Fruit fly (Drosophila melanogaster) whole organism, embryonic: Measurements from ENCODE around the gene ebd1.

Source experiments
- Ada2b ChIP-seq: fragments of 200-800 bp; sonication (Bioruptor generic); IDR thresholded peaks from 2 replicates; pipeline ENCODE4 v1.3.6; 2022; ENCODE audit warnings: missing biosample characterization, missing genetic modification characterization
- Bdp1 ChIP-seq: fragments of 200-800 bp; sonication (Bioruptor generic); optimal IDR thresholded peaks from 3 replicates; lab custom pipeline; 2016; ENCODE audit warnings: missing biosample characterization, missing genetic modification characterization
- CG10959 ChIP-seq: fragments of 200-800 bp; sonication (Bioruptor generic); IDR thresholded peaks from 2 replicates; pipeline ENCODE4 v1.3.6; 2022; ENCODE audit warnings: missing biosample characterization, missing genetic modification characterization
- CG14050 ChIP-seq: fragments of 200-800 bp; sonication (Bioruptor generic); IDR thresholded peaks from 3 replicates; pipeline ENCODE4 v1.3.6; 2022; ENCODE audit warnings: missing biosample characterization, missing genetic modification characterization
- CG16779 ChIP-seq: fragments of 200-800 bp; sonication (Bioruptor generic); IDR thresholded peaks from 2 replicates; pipeline ENCODE4 v1.3.6; 2022; ENCODE audit warnings: missing biosample characterization, missing genetic modification characterization
- CG16863 ChIP-seq: fragments of 200-800 bp; sonication (Bioruptor generic); optimal IDR thresholded peaks from 3 replicates; lab custom pipeline; 2016; ENCODE audit warnings: missing biosample characterization, missing genetic modification characterization
- CG17829 ChIP-seq: fragments of 200-800 bp; optimal IDR thresholded peaks from 2 replicates; lab custom pipeline; 2019; ENCODE audit warnings: missing biosample characterization, mild to moderate bottlenecking, missing genetic modification characterization, moderate library complexity
- CG17912 ChIP-seq: fragments of 200-800 bp; sonication (Bioruptor generic); optimal IDR thresholded peaks from 2 replicates; lab custom pipeline; 2018; ENCODE audit warnings: missing biosample characterization, mild to moderate bottlenecking, missing genetic modification characterization
- CG2116 ChIP-seq: fragments of 200-800 bp; sonication (Bioruptor generic); optimal IDR thresholded peaks from 3 replicates; lab custom pipeline; 2018; ENCODE audit warnings: missing biosample characterization, mild to moderate bottlenecking, missing genetic modification characterization
- CG31365 ChIP-seq: fragments of 200-800 bp; sonication (Bioruptor generic); optimal IDR thresholded peaks from 2 replicates; lab custom pipeline; 2018; ENCODE audit warnings: missing biosample characterization, mild to moderate bottlenecking, missing genetic modification characterization
- CG31441 ChIP-seq: fragments of 200-800 bp; sonication (Bioruptor generic); IDR thresholded peaks from 2 replicates; pipeline ENCODE4 v1.3.6; 2022; ENCODE audit warnings: missing biosample characterization, missing genetic modification characterization
- CG3995 ChIP-seq: fragments of 200-800 bp; sonication (Bioruptor generic); optimal IDR thresholded peaks from 3 replicates; lab custom pipeline; 2016; ENCODE audit warnings: missing biosample characterization, missing genetic modification characterization
- CG4328 ChIP-seq: fragments of 200-800 bp; sonication (Bioruptor generic); optimal IDR thresholded peaks from 3 replicates; lab custom pipeline; 2017; ENCODE audit warnings: missing biosample characterization, missing genetic modification reagents, missing genetic modification characterization
- CG6254 ChIP-seq: fragments of 200-800 bp; sonication (Bioruptor generic); optimal IDR thresholded peaks from 3 replicates; lab custom pipeline; 2017; ENCODE audit warnings: mild to moderate bottlenecking, missing biosample characterization, missing genetic modification reagents, missing genetic modification characterization
- CG6813 ChIP-seq: fragments of 200-800 bp; sonication (Bioruptor generic); optimal IDR thresholded peaks from 2 replicates; lab custom pipeline; 2017; ENCODE audit warnings: missing biosample characterization, missing genetic modification characterization, mild to moderate bottlenecking, moderate library complexity, missing genetic modification reagents
- CG7928 ChIP-seq: fragments of 200-800 bp; sonication (Bioruptor generic); optimal IDR thresholded peaks from 2 replicates; lab custom pipeline; 2017; ENCODE audit warnings: missing biosample characterization, mild to moderate bottlenecking, missing genetic modification characterization
- CG8089 ChIP-seq: fragments of 200-800 bp; sonication (Bioruptor generic); optimal IDR thresholded peaks from 3 replicates; lab custom pipeline; 2016; ENCODE audit warnings: missing biosample characterization, missing genetic modification characterization
- CG8765 ChIP-seq: fragments of 200-800 bp; sonication (Bioruptor generic); IDR thresholded peaks from 2 replicates; pipeline ENCODE4 v1.3.6; 2022; ENCODE audit warnings: missing biosample characterization, missing genetic modification characterization
- CG9817 ChIP-seq: fragments of 200-800 bp; sonication (Bioruptor generic); optimal IDR thresholded peaks from 2 replicates; lab custom pipeline; 2018; ENCODE audit warnings: missing biosample characterization, mild to moderate bottlenecking, missing genetic modification characterization, moderate library complexity
- Chrac-16 ChIP-seq: fragments of 200-800 bp; sonication (Bioruptor generic); optimal IDR thresholded peaks from 3 replicates; lab custom pipeline; 2016; ENCODE audit warnings: missing biosample characterization, missing genetic modification characterization
- Doc3 ChIP-seq: fragments of 200-800 bp; sonication (Bioruptor generic); IDR thresholded peaks from 3 replicates; pipeline ENCODE4 v1.3.6; 2022; ENCODE audit warnings: missing biosample characterization, missing genetic modification characterization; ENCODE audit not compliant: partially characterized antibody
- Ets65A ChIP-seq: fragments of 200-800 bp; sonication (Bioruptor generic); peaks from one replicate; lab custom pipeline; 2016; ENCODE audit warnings: missing biosample characterization, missing genetic modification characterization
- Fer3 ChIP-seq: fragments of 200-800 bp; sonication (Bioruptor generic); optimal IDR thresholded peaks from 2 replicates; lab custom pipeline; 2018; ENCODE audit warnings: missing biosample characterization, mild to moderate bottlenecking, missing genetic modification characterization, moderate library complexity
- NK7.1 ChIP-seq: fragments of 200-800 bp; sonication (Bioruptor generic); optimal IDR thresholded peaks from 3 replicates; lab custom pipeline; 2016; ENCODE audit warnings: missing biosample characterization, missing genetic modification characterization
- Scr ChIP-seq: fragments of 200-800 bp; sonication (Bioruptor generic); IDR thresholded peaks from 2 replicates; pipeline ENCODE4 v1.3.6; 2022; ENCODE audit warnings: missing biosample characterization, missing genetic modification characterization; ENCODE audit not compliant: partially characterized antibody
- Usf ChIP-seq: fragments of 200-800 bp; sonication (Bioruptor generic); optimal IDR thresholded peaks from 2 replicates; lab custom pipeline; 2017; ENCODE audit warnings: missing genotype, missing biosample characterization, missing genetic modification characterization
- bcd ChIP-seq: fragments of 200-800 bp; sonication (Bioruptor generic); optimal IDR thresholded peaks from 2 replicates; lab custom pipeline; 2017; ENCODE audit warnings: missing biosample characterization, mild to moderate bottlenecking, missing genetic modification characterization
- bigmax ChIP-seq: fragments of 200-800 bp; sonication (Bioruptor generic); optimal IDR thresholded peaks from 2 replicates; lab custom pipeline; 2018; ENCODE audit warnings: missing biosample characterization, mild to moderate bottlenecking, missing genetic modification characterization
- cas ChIP-seq: fragments of 200-800 bp; sonication (Bioruptor generic); IDR thresholded peaks from 2 replicates; pipeline ENCODE4 v1.3.6; 2022; ENCODE audit warnings: missing biosample characterization, missing genetic modification characterization
- dimm ChIP-seq: fragments of 200-800 bp; sonication (Bioruptor generic); IDR thresholded peaks from 2 replicates; pipeline ENCODE4 v1.3.6; 2022; ENCODE audit warnings: missing biosample characterization, missing genetic modification characterization
- disco-r ChIP-seq: fragments of 200-800 bp; sonication (Bioruptor generic); optimal IDR thresholded peaks from 2 replicates; lab custom pipeline; 2016; ENCODE audit warnings: missing biosample characterization, missing genetic modification characterization
- emc ChIP-seq: fragments of 200-800 bp; sonication (Bioruptor generic); optimal IDR thresholded peaks from 2 replicates; lab custom pipeline; 2016; ENCODE audit warnings: missing biosample characterization, missing genetic modification characterization
- en ChIP-seq: fragments of 200-800 bp; sonication (Bioruptor generic); optimal IDR thresholded peaks from 2 replicates; lab custom pipeline; 2016; ENCODE audit warnings: missing biosample characterization, missing genetic modification characterization
- ewg ChIP-seq: fragments of 200-800 bp; sonication (Bioruptor generic); optimal IDR thresholded peaks from 3 replicates; lab custom pipeline; 2017; ENCODE audit warnings: mild to moderate bottlenecking, missing biosample characterization, missing genetic modification reagents, missing genetic modification characterization
- grau ChIP-seq: fragments of 200-800 bp; optimal IDR thresholded peaks from 3 replicates; lab custom pipeline; 2019; ENCODE audit warnings: missing biosample characterization, mild to moderate bottlenecking, missing genetic modification characterization, moderate library complexity
- grn ChIP-seq: fragments of 200-800 bp; sonication (Bioruptor generic); optimal IDR thresholded peaks from 3 replicates; lab custom pipeline; 2017; ENCODE audit warnings: missing biosample characterization, missing genetic modification characterization
- hbn ChIP-seq: fragments of 200-800 bp; sonication (Bioruptor generic); IDR thresholded peaks from 2 replicates; pipeline ENCODE4 v1.3.6; 2022; ENCODE audit warnings: missing biosample characterization, missing genetic modification characterization; ENCODE audit not compliant: partially characterized antibody
- lilli ChIP-seq: fragments of 200-800 bp; sonication (Bioruptor generic); optimal IDR thresholded peaks from 3 replicates; lab custom pipeline; 2016; ENCODE audit warnings: missing biosample characterization, missing genetic modification characterization
- mirr ChIP-seq: fragments of 200-800 bp; sonication (Bioruptor generic); optimal IDR thresholded peaks from 3 replicates; lab custom pipeline; 2018; ENCODE audit warnings: missing biosample characterization, mild to moderate bottlenecking, missing genetic modification characterization
- pan ChIP-seq, 4 experiments: fragments of >200 bp in 3 of 4; fragments of 200-800 bp in 1 of 4; sonication (Bioruptor generic) in 1 of 4; optimal IDR thresholded peaks in 3 of 4; IDR thresholded peaks in 1 of 4; 2 replicates each; pipeline versions ENCODE4 v1.3.6 to Lab custom; 2017 to 2022; ENCODE audit warnings: missing biosample characterization in 2 of 4, missing genetic modification characterization in 2 of 4, mixed read lengths in 1 of 4
- peb ChIP-seq: fragments of 200-800 bp; sonication (Bioruptor generic); IDR thresholded peaks from 2 replicates; pipeline ENCODE4 v1.3.6; 2022; ENCODE audit warnings: missing biosample characterization, missing genetic modification characterization
- pita ChIP-seq: fragments of 200-800 bp; sonication (Bioruptor generic); optimal IDR thresholded peaks from 2 replicates; lab custom pipeline; 2017; ENCODE audit warnings: missing biosample characterization, mild to moderate bottlenecking, missing genetic modification characterization
- ranshi ChIP-seq: fragments of 200-800 bp; sonication (Bioruptor generic); IDR thresholded peaks from 2 replicates; pipeline ENCODE4 v1.3.6; 2022; ENCODE audit warnings: missing biosample characterization, missing genetic modification characterization
- repo ChIP-seq: fragments of 200-800 bp; sonication (Bioruptor generic); optimal IDR thresholded peaks from 2 replicates; lab custom pipeline; 2016; ENCODE audit warnings: missing biosample characterization, missing genetic modification characterization
- schlank ChIP-seq: fragments of 200-800 bp; sonication (Bioruptor generic); optimal IDR thresholded peaks from 2 replicates; lab custom pipeline; 2018; ENCODE audit warnings: missing biosample characterization, mild to moderate bottlenecking, missing genetic modification characterization
- sima ChIP-seq: fragments of 200-800 bp; sonication (Bioruptor generic); optimal IDR thresholded peaks from 2 replicates; lab custom pipeline; 2016; ENCODE audit warnings: missing biosample characterization, missing genetic modification characterization
- so ChIP-seq: fragments of 200-800 bp; sonication (Bioruptor generic); IDR thresholded peaks from 3 replicates; pipeline ENCODE4 v1.3.6; 2022; ENCODE audit warnings: missing biosample characterization, missing genetic modification characterization
- vnd ChIP-seq: fragments of 200-800 bp; sonication (Bioruptor generic); IDR thresholded peaks from 3 replicates; pipeline ENCODE4 v1.3.6; 2022; ENCODE audit warnings: missing biosample characterization, missing genetic modification characterization; ENCODE audit not compliant: partially characterized antibody
- zf30C ChIP-seq: fragments of 200-800 bp; sonication (Bioruptor generic); optimal IDR thresholded peaks from 3 replicates; lab custom pipeline; 2018; ENCODE audit warnings: missing biosample characterization, mild to moderate bottlenecking, missing genetic modification characterization
- zfh1 ChIP-seq: fragments of 200-800 bp; sonication (Bioruptor generic); IDR thresholded peaks from 3 replicates; pipeline ENCODE4 v1.3.6; 2022; ENCODE audit warnings: missing biosample characterization, missing genetic modification characterization

Gene ebd1

dm6 chr3L:654019-654418 lies 31.3 kb downstream of the ebd1 start, which contains the start of the genes MED30 and Rev1 (continued):
- TF ChIP-seq CG9817 (tag; lab: Kevin White, UChicago) (peak; percentile 94), CG31441 (peak; percentile 93), hbn (GFP tag; lab: Robert Waterston, UW) (peak; percentile 46; the same call in 1 of the 2 replicates), dimm (GFP tag; lab: Robert Waterston, UW) (peak; percentile 68; the same call in 1 of the 2 replicates), peb (GFP tag; lab: Robert Waterston, UW) (peak; percentile 73), CG10959 (GFP tag; lab: Robert Waterston, UW) (peak; percentile 61), CG8089 (peak; percentile 87), ewg (peak; percentile 82), CG3995 (GFP tag; lab: Kevin White, UChicago) (peak; percentile 90), Chrac-16 (GFP tag; lab: Kevin White, UChicago) (peak; percentile 95), CG17912 (peak; percentile 63), so (GFP tag; lab: Robert Waterston, UW) (peak; percentile 88; the same call in 2 of the 3 replicates), schlank (tag; lab: Kevin White, UChicago) (peak; percentile 87), CG8765 (GFP tag; lab: Robert Waterston, UW) (peak; percentile 80), CG16779 (peak; percentile 89), grn (GFP tag; lab: Kevin White, UChicago) (peak; percentile 93), mirr (GFP tag; lab: Kevin White, UChicago) (peak; percentile 87), CG31365 (tag; lab: Kevin White, UChicago) (peak; percentile 68), bcd (peak; percentile 92), cas (GFP tag; lab: Robert Waterston, UW) (peak; percentile 76), CG14050 (GFP tag; lab: Robert Waterston, UW) (peak; percentile 81), zf30C (GFP tag; lab: Kevin White, UChicago) (peak; percentile 11), CG7928 (GFP tag; lab: Kevin White, UChicago) (peak; percentile 75), sima (peak; percentile 71), repo (GFP tag; lab: Kevin White, UChicago) (peak; percentile 95), Ada2b (GFP tag; lab: Robert Waterston, UW) (peak; percentile 91), Ets65A (GFP tag; lab: Kevin White, UChicago) (peak; percentile 100), bigmax (GFP tag; lab: Kevin White, UChicago) (peak; percentile 42), Scr (GFP tag; lab: Robert Waterston, UW) (peak; percentile 52), Doc3 (no peak), disco-r (peak; percentile 86), Usf (peak; percentile 73), zfh1 (GFP tag; lab: Robert Waterston, UW) (peak; percentile 95), emc (peak; percentile 89), Bdp1 (GFP tag; lab: Kevin White, UChicago) (peak; percentile 91), vnd (no peak), CG6813 (GFP tag; lab: Kevin White, UChicago) (peak; percentile 84), lilli (GFP tag; lab: Kevin White, UChicago) (peak; percentile 98), CG16863 (GFP tag; lab: Kevin White, UChicago) (peak; percentile 95), pita (GFP tag; lab: Kevin White, UChicago) (no peak), NK7.1 (GFP tag; lab: Kevin White, UChicago) (peak; percentile 92), CG2116 (GFP tag; lab: Kevin White, UChicago) (peak; percentile 96), ranshi (GFP tag; lab: Robert Waterston, UW) (peak; percentile 87), grau (tag; lab: Kevin White, UChicago) (peak; percentile 92), pan (optimal IDR thresholded peaks at IDR 0.05; lab: Kevin White, UChicago) (no peak), pan (GFP tag; optimal IDR thresholded peaks at IDR 0.05 in 1 of 2, IDR thresholded peaks at IDR 0.05 in 1 of 2) (peak in 1 of 2 experiments; percentile 93), CG17829 (tag; lab: Kevin White, UChicago) (peak; percentile 91), CG4328 (GFP tag; lab: Kevin White, UChicago) (peak; percentile 83), en (GFP tag; lab: Kevin White, UChicago) (peak; percentile 90), Fer3 (tag; lab: Kevin White, UChicago) (peak; percentile 93), CG6254 (peak; percentile 71)
